Fruit fly (Drosophila melanogaster) whole organism, embryonic: ENCODE data around the gene Uck.

Experiments used
- Asciz ChIP-seq: fragments of 200-800 bp; sonication (Bioruptor generic); optimal IDR thresholded peaks from 2 replicates; lab custom pipeline; 2017; ENCODE audit warnings: missing biosample characterization, mild to moderate bottlenecking, missing genetic modification characterization, missing genetic modification reagents
- Atf-2 ChIP-seq: fragments of 200-800 bp; sonication (Bioruptor generic); optimal IDR thresholded peaks from 2 replicates; lab custom pipeline; 2016; ENCODE audit warnings: missing biosample characterization, missing genetic modification characterization
- Bdp1 ChIP-seq: fragments of 200-800 bp; sonication (Bioruptor generic); optimal IDR thresholded peaks from 3 replicates; lab custom pipeline; 2016; ENCODE audit warnings: missing biosample characterization, missing genetic modification characterization
- CG10147 ChIP-seq: fragments of 200-800 bp; sonication (Bioruptor generic); optimal IDR thresholded peaks from 2 replicates; lab custom pipeline; 2019; ENCODE audit warnings: missing biosample characterization, mild to moderate bottlenecking, missing genetic modification characterization, moderate library complexity
- CG10209 ChIP-seq: fragments of 200-800 bp; sonication (Bioruptor generic); optimal IDR thresholded peaks from 3 replicates; lab custom pipeline; 2017; ENCODE audit warnings: missing biosample characterization, mild to moderate bottlenecking, missing genetic modification characterization, missing genetic modification reagents
- CG11504 ChIP-seq: fragments of 200-800 bp; sonication (Bioruptor generic); optimal IDR thresholded peaks from 3 replicates; lab custom pipeline; 2019; ENCODE audit warnings: missing biosample characterization, mild to moderate bottlenecking, missing genetic modification characterization, moderate library complexity
- CG11696 ChIP-seq: fragments of 200-800 bp; sonication (Bioruptor generic); IDR thresholded peaks from 2 replicates; pipeline ENCODE4 v1.3.6; 2022; ENCODE audit warnings: missing biosample characterization, missing genetic modification characterization
- CG13123 ChIP-seq: fragments of 200-800 bp; sonication (Bioruptor generic); optimal IDR thresholded peaks from 2 replicates; lab custom pipeline; 2016; ENCODE audit warnings: missing biosample characterization, missing genetic modification characterization
- CG13296 ChIP-seq: fragments of 200-800 bp; sonication (Bioruptor generic); optimal IDR thresholded peaks from 3 replicates; lab custom pipeline; 2018; ENCODE audit warnings: missing biosample characterization, mild to moderate bottlenecking, missing genetic modification characterization
- CG14710 ChIP-seq: fragments of 200-800 bp; sonication (Bioruptor generic); optimal IDR thresholded peaks from 3 replicates; lab custom pipeline; 2019; ENCODE audit warnings: missing biosample characterization, mild to moderate bottlenecking, missing genetic modification characterization, moderate library complexity
- CG1602 ChIP-seq: fragments of 200-800 bp; sonication (Bioruptor generic); optimal IDR thresholded peaks from 3 replicates; lab custom pipeline; 2016; ENCODE audit warnings: missing biosample characterization, missing genetic modification characterization
- CG17829 ChIP-seq: fragments of 200-800 bp; optimal IDR thresholded peaks from 2 replicates; lab custom pipeline; 2019; ENCODE audit warnings: missing biosample characterization, mild to moderate bottlenecking, missing genetic modification characterization, moderate library complexity
- CG4404 ChIP-seq: fragments of 200-800 bp; sonication (Bioruptor generic); IDR thresholded peaks from 2 replicates; pipeline ENCODE4 v1.3.6; 2022; ENCODE audit warnings: missing biosample characterization, missing genetic modification characterization
- CG4730 ChIP-seq: fragments of 200-800 bp; sonication (Bioruptor generic); IDR thresholded peaks from 2 replicates; pipeline ENCODE4 v1.3.6; 2022; ENCODE audit warnings: missing biosample characterization, missing genetic modification characterization
- CG5245 ChIP-seq: fragments of 200-800 bp; sonication (Bioruptor generic); optimal IDR thresholded peaks from 3 replicates; lab custom pipeline; 2016; ENCODE audit warnings: missing biosample characterization, missing genetic modification characterization
- CG6254 ChIP-seq: fragments of 200-800 bp; sonication (Bioruptor generic); optimal IDR thresholded peaks from 3 replicates; lab custom pipeline; 2017; ENCODE audit warnings: mild to moderate bottlenecking, missing biosample characterization, missing genetic modification reagents, missing genetic modification characterization
- CG7928 ChIP-seq: fragments of 200-800 bp; sonication (Bioruptor generic); optimal IDR thresholded peaks from 2 replicates; lab custom pipeline; 2017; ENCODE audit warnings: missing biosample characterization, mild to moderate bottlenecking, missing genetic modification characterization
- CG7987 ChIP-seq: fragments of 200-800 bp; sonication (Bioruptor generic); optimal IDR thresholded peaks from 2 replicates; lab custom pipeline; 2018; ENCODE audit warnings: missing biosample characterization, mild to moderate bottlenecking, missing genetic modification characterization, moderate library complexity
- CG8478 ChIP-seq: fragments of >200 bp; optimal IDR thresholded peaks from 2 replicates; lab custom pipeline; 2018
- E2f2 ChIP-seq: fragments of 200-800 bp; sonication (Bioruptor generic); IDR thresholded peaks from 2 replicates; pipeline ENCODE4 v1.3.6; 2022; ENCODE audit warnings: missing biosample characterization, missing genetic modification characterization
- Ets97D ChIP-seq: fragments of 200-800 bp; sonication (Bioruptor generic); optimal IDR thresholded peaks from 3 replicates; lab custom pipeline; 2016; ENCODE audit warnings: missing biosample characterization, missing genetic modification characterization
- HLH54F ChIP-seq: fragments of 200-800 bp; sonication (Bioruptor generic); optimal IDR thresholded peaks from 3 replicates; lab custom pipeline; 2016; ENCODE audit warnings: missing biosample characterization, missing genetic modification characterization
- Hmx ChIP-seq: fragments of 200-800 bp; sonication (Bioruptor generic); optimal IDR thresholded peaks from 2 replicates; lab custom pipeline; 2016; ENCODE audit warnings: missing biosample characterization, missing genetic modification characterization
- Mad ChIP-seq: fragments of 200-800 bp; sonication (Bioruptor generic); optimal IDR thresholded peaks from 2 replicates; lab custom pipeline; 2016; ENCODE audit warnings: missing biosample characterization, missing genetic modification characterization
- Mrtf ChIP-seq: fragments of 200-800 bp; sonication (Bioruptor generic); IDR thresholded peaks from 3 replicates; pipeline ENCODE4 v1.3.6; 2022; ENCODE audit warnings: missing biosample characterization, missing genetic modification characterization
- Myb ChIP-seq: fragments of 200-800 bp; sonication (Bioruptor generic); optimal IDR thresholded peaks from 2 replicates; lab custom pipeline; 2016; ENCODE audit warnings: missing biosample characterization, missing genetic modification characterization
- NC2β ChIP-seq: fragments of 200-800 bp; sonication (Bioruptor generic); optimal IDR thresholded peaks from 2 replicates; lab custom pipeline; 2016; ENCODE audit warnings: missing biosample characterization, missing genetic modification characterization
- Nf-YB ChIP-seq: fragments of 200-800 bp; sonication (Bioruptor generic); optimal IDR thresholded peaks from 3 replicates; lab custom pipeline; 2019; ENCODE audit warnings: missing biosample characterization, mild to moderate bottlenecking, missing genetic modification characterization, moderate library complexity
- Nf-YC ChIP-seq: fragments of 200-800 bp; optimal IDR thresholded peaks from 3 replicates; lab custom pipeline; 2019; ENCODE audit warnings: missing biosample characterization, mild to moderate bottlenecking, missing genetic modification characterization, moderate library complexity
- Oli ChIP-seq: fragments of 200-800 bp; sonication (Bioruptor generic); optimal IDR thresholded peaks from 2 replicates; lab custom pipeline; 2018; ENCODE audit warnings: missing biosample characterization, mild to moderate bottlenecking, missing genetic modification characterization, moderate library complexity
- ash1 ChIP-seq: fragments of 200-800 bp; sonication (Bioruptor generic); optimal IDR thresholded peaks from 2 replicates; lab custom pipeline; 2018; ENCODE audit warnings: missing biosample characterization, mild to moderate bottlenecking, missing genetic modification characterization
- cas ChIP-seq: fragments of 200-800 bp; sonication (Bioruptor generic); IDR thresholded peaks from 2 replicates; pipeline ENCODE4 v1.3.6; 2022; ENCODE audit warnings: missing biosample characterization, missing genetic modification characterization
- fd96Cb ChIP-seq: fragments of 200-800 bp; sonication (Bioruptor generic); optimal IDR thresholded peaks from 2 replicates; lab custom pipeline; 2018; ENCODE audit warnings: missing biosample characterization, mild to moderate bottlenecking, missing genetic modification characterization, moderate library complexity
- gcm ChIP-seq: fragments of 200-800 bp; sonication (Bioruptor generic); optimal IDR thresholded peaks from 2 replicates; lab custom pipeline; 2019; ENCODE audit warnings: missing biosample characterization, mild to moderate bottlenecking, missing genetic modification characterization, moderate library complexity
- gfzf ChIP-seq: fragments of 200-800 bp; sonication (Bioruptor generic); optimal IDR thresholded peaks from 2 replicates; lab custom pipeline; 2016; ENCODE audit warnings: missing biosample characterization, mild to moderate bottlenecking, missing genetic modification characterization, moderate library complexity
- hkb ChIP-seq, 2 experiments: fragments of 200-800 bp in 1 of 2; fragments of >200 bp in 1 of 2; sonication (Bioruptor generic) in 1 of 2; IDR thresholded peaks in 1 of 2; optimal IDR thresholded peaks in 1 of 2; 2 replicates each; pipeline versions ENCODE4 v1.3.6 to Lab custom; 2017 to 2022; ENCODE audit warnings: missing biosample characterization in 1 of 2, missing genetic modification characterization in 1 of 2
- insv ChIP-seq, 2 experiments: fragments of 200-800 bp; sonication (Bioruptor generic); optimal IDR thresholded peaks; 3 replicates each; lab custom pipeline; 2016 to 2018; ENCODE audit warnings: missing biosample characterization in 2 of 2, missing genetic modification characterization in 2 of 2
- klu ChIP-seq: fragments of 200-800 bp; sonication (Bioruptor generic); IDR thresholded peaks from 2 replicates; pipeline ENCODE4 v1.3.6; 2022; ENCODE audit warnings: missing biosample characterization, missing genetic modification characterization
- lola ChIP-seq, 3 experiments: fragments of >200 bp in 2 of 3; fragments of 200-800 bp in 1 of 3; sonication (Bioruptor generic) in 1 of 3; optimal IDR thresholded peaks; 2 replicates each; lab custom pipeline; 2017 to 2019; ENCODE audit warnings: missing biosample characterization in 3 of 3, missing genetic modification characterization in 3 of 3, mild to moderate bottlenecking in 1 of 3, moderate library complexity in 1 of 3
- luna ChIP-seq: fragments of 200-800 bp; sonication (Bioruptor generic); optimal IDR thresholded peaks from 2 replicates; lab custom pipeline; 2016; ENCODE audit warnings: missing biosample characterization, missing genetic modification characterization
- mld ChIP-seq: fragments of 200-800 bp; sonication (Bioruptor generic); IDR thresholded peaks from 3 replicates; pipeline ENCODE4 v1.3.6; 2022; ENCODE audit warnings: missing biosample characterization, missing genetic modification characterization; ENCODE audit not compliant: partially characterized antibody
- pita ChIP-seq: fragments of 200-800 bp; sonication (Bioruptor generic); optimal IDR thresholded peaks from 2 replicates; lab custom pipeline; 2017; ENCODE audit warnings: missing biosample characterization, mild to moderate bottlenecking, missing genetic modification characterization
- pros ChIP-seq: fragments of 200-800 bp; sonication (Bioruptor generic); optimal IDR thresholded peaks from 3 replicates; lab custom pipeline; 2019; ENCODE audit warnings: missing biosample characterization, mild to moderate bottlenecking, missing genetic modification characterization, moderate library complexity
- scrt ChIP-seq: fragments of 200-800 bp; sonication (Bioruptor generic); optimal IDR thresholded peaks from 2 replicates; lab custom pipeline; 2018; ENCODE audit warnings: missing biosample characterization, mild to moderate bottlenecking, missing genetic modification characterization, moderate library complexity
- sd ChIP-seq: fragments of 200-800 bp; sonication (Bioruptor generic); optimal IDR thresholded peaks from 3 replicates; lab custom pipeline; 2018; ENCODE audit warnings: missing biosample characterization, mild to moderate bottlenecking, missing genetic modification characterization, moderate library complexity
- sna ChIP-seq: fragments of 200-800 bp; sonication (Bioruptor generic); IDR thresholded peaks from 2 replicates; pipeline ENCODE4 v1.3.6; 2022; ENCODE audit warnings: missing biosample characterization, missing genetic modification characterization; ENCODE audit not compliant: partially characterized antibody
- ttk ChIP-seq: fragments of 200-800 bp; sonication (Bioruptor generic); IDR thresholded peaks from 2 replicates; pipeline ENCODE4 v2.1.2; 2022; ENCODE audit warnings: missing biosample characterization, missing genetic modification characterization
- vfl ChIP-seq: fragments of 200-800 bp; sonication (Bioruptor generic); optimal IDR thresholded peaks from 2 replicates; lab custom pipeline; 2016; ENCODE audit warnings: missing biosample characterization, missing genetic modification characterization

Uck gene

dm6 chr3R:24259278-24260040 lies 30.5 kb upstream of the Uck start (continued):
- TF ChIP-seq Ets97D (GFP tag; lab: Kevin White, UChicago) = peak; percentile 61
- peak; percentile 53 for TF ChIP-seq pros
- TF ChIP-seq sd (tag; lab: Kevin White, UChicago) = peak; percentile 56
- peak; percentile 89 for TF ChIP-seq NC2β (GFP tag; lab: Kevin White, UChicago)
- TF ChIP-seq CG5245 = peak; percentile 82
- peak in 1 of 3 experiments; percentile 83 for TF ChIP-seq lola (GFP tag; optimal IDR thresholded peaks at IDR 0.05; lab: Kevin White, UChicago)
- no peak for TF ChIP-seq sna (GFP tag; lab: Robert Waterston, UW)
- peak; percentile 76 for TF ChIP-seq CG4730 (GFP tag; lab: Robert Waterston, UW)
- peak; percentile 88 for TF ChIP-seq Mrtf
- peak; percentile 91 for TF ChIP-seq CG11504 (tag; lab: Kevin White, UChicago)
- TF ChIP-seq gcm (GFP tag; lab: Kevin White, UChicago) = peak; percentile 77
- peak; percentile 88 for TF ChIP-seq Atf-2 (GFP tag; lab: Kevin White, UChicago)
- peak; percentile 81 for TF ChIP-seq CG13296 (GFP tag; lab: Kevin White, UChicago)
- peak; percentile 89 for TF ChIP-seq CG10147
- no peak for TF ChIP-seq hkb (optimal IDR thresholded peaks at IDR 0.05; lab: Kevin White, UChicago)
- peak; percentile 86 for TF ChIP-seq hkb (GFP tag; IDR thresholded peaks at IDR 0.05; lab: Robert Waterston, UW)
- TF ChIP-seq CG7987 (GFP tag; lab: Kevin White, UChicago) = peak; percentile 81
- TF ChIP-seq scrt (GFP tag; lab: Kevin White, UChicago) = peak; percentile 88
- peak; percentile 73 for TF ChIP-seq Bdp1 (GFP tag; lab: Kevin White, UChicago)
- peak in 1 of 2 experiments; percentile 44 for TF ChIP-seq insv (GFP tag; optimal IDR thresholded peaks at IDR 0.05; lab: Kevin White, UChicago)
- TF ChIP-seq CG11696 (GFP tag; lab: Robert Waterston, UW) = peak; percentile 99
- TF ChIP-seq HLH54F (GFP tag; lab: Kevin White, UChicago) = peak; percentile 87
- peak; percentile 83 for TF ChIP-seq CG14710 (tag; lab: Kevin White, UChicago)
- peak; percentile 62 for TF ChIP-seq E2f2 (GFP tag; lab: Robert Waterston, UW)
- TF ChIP-seq ttk (GFP tag; lab: Robert Waterston, UW) = peak; percentile 74
- peak; percentile 87 for TF ChIP-seq vfl (GFP tag; lab: Kevin White, UChicago)
- TF ChIP-seq CG17829 (tag; lab: Kevin White, UChicago) = peak; percentile 82
- TF ChIP-seq klu (GFP tag; lab: Robert Waterston, UW) = peak; percentile 77
- TF ChIP-seq CG10209 (GFP tag; lab: Kevin White, UChicago) = peak; percentile 91
- peak; percentile 77 for TF ChIP-seq Asciz
- peak; percentile 71 for TF ChIP-seq Nf-YB
- TF ChIP-seq fd96Cb (tag; lab: Kevin White, UChicago) = peak; percentile 89
- TF ChIP-seq gfzf (GFP tag; lab: Kevin White, UChicago) = no peak
- TF ChIP-seq CG13123 (GFP tag; lab: Kevin White, UChicago) = peak; percentile 73
- TF ChIP-seq CG7928 = peak; percentile 40
- TF ChIP-seq CG4404 = peak; percentile 84
- peak; percentile 91 for TF ChIP-seq Oli (tag; lab: Kevin White, UChicago)
- peak; percentile 85 for TF ChIP-seq CG1602
- TF ChIP-seq Mad (GFP tag; lab: Kevin White, UChicago) = peak; percentile 64
- TF ChIP-seq cas (GFP tag; lab: Robert Waterston, UW) = peak; percentile 44; the same call in 1 of the 2 replicates
- TF ChIP-seq Myb (GFP tag; lab: Kevin White, UChicago) = peak; percentile 77
- TF ChIP-seq luna = peak; percentile 74
- TF ChIP-seq mld (GFP tag; lab: Robert Waterston, UW) = 0 out of 3 replicates have a peak, but pooled peaks have one; percentile 39
- no peak for TF ChIP-seq CG8478 (lab: Kevin White, UChicago)
- no peak for TF ChIP-seq pita (GFP tag; lab: Kevin White, UChicago)
- peak; percentile 36 for TF ChIP-seq Nf-YC (tag; lab: Kevin White, UChicago)
- peak; percentile 88 for TF ChIP-seq CG6254 (GFP tag; lab: Kevin White, UChicago)
- peak; percentile 76 for TF ChIP-seq ash1 (GFP tag; lab: Kevin White, UChicago)
- TF ChIP-seq Hmx (GFP tag; lab: Kevin White, UChicago) = peak; percentile 82
